Worm (Caenorhabditis elegans): Measurements from ENCODE around the gene T16G12.1.

DNA sequence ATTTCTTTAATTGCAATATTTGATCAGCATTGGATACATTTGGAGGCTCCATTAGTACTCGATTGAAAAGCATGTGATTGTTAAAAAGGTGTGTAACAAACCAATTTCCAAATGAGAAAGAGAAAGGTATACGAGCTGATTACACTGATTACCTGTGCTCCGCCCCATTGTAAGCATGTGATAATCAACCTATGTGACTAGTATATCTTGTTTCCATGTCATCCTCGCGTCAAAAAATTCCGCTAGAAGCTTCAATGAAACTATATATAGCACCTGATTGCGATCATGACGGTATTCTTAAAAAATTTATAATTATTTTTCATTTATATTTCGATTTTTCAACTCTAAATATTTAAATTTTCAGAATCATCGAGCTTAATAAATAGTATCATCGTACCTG lies 19.1 kb downstream of the T16G12.1 start, which contains the start of gene M04D8.4:
- TF ChIP-seq nhr-76 (tag; optimal IDR thresholded peaks at IDR 0.05) = no peak
- TF ChIP-seq snpc-4 (tag; optimal IDR thresholded peaks at IDR 0.05) = no peak
- TF ChIP-seq lsy-2 (tag; optimal IDR thresholded peaks at IDR 0.05) = no peak
- no peak for TF ChIP-seq ztf-11 (tag; optimal IDR thresholded peaks at IDR 0.05)
- TF ChIP-seq cnd-1 (tag; optimal IDR thresholded peaks at IDR 0.05) = no peak
- no peak for TF ChIP-seq lin-13 (tag; optimal IDR thresholded peaks at IDR 0.05)
- no peak for TF ChIP-seq ces-1 (GFP tag; optimal IDR thresholded peaks at IDR 0.05)
- no peak for TF ChIP-seq elt-3 (tag; optimal IDR thresholded peaks at IDR 0.05)
- no peak for TF ChIP-seq nhr-237 (tag; optimal IDR thresholded peaks at IDR 0.05)
- TF ChIP-seq unc-39 (tag; optimal IDR thresholded peaks at IDR 0.05) = no peak
- no peak for TF ChIP-seq mep-1 (tag; optimal IDR thresholded peaks at IDR 0.05)
- no peak for TF ChIP-seq elt-1 (tag; optimal IDR thresholded peaks at IDR 0.05; ENCODE audit: borderline replicate concordance, insufficient read depth)
